Fruit fly (Drosophila melanogaster) whole organism, embryonic: ENCODE measurements around the gene Cpr73D.

Source experiments
- ATbp ChIP-seq: fragments of 200-800 bp; sonication (Bioruptor generic); optimal IDR thresholded peaks from 2 replicates; lab custom pipeline; 2017; ENCODE audit warnings: missing biosample characterization, mild to moderate bottlenecking, missing genetic modification characterization, missing genetic modification reagents
- C15 ChIP-seq: fragments of 200-800 bp; sonication (Bioruptor generic); IDR thresholded peaks from 3 replicates; pipeline ENCODE4 v1.3.6; 2022; ENCODE audit warnings: missing biosample characterization, missing genetic modification characterization
- CG10267 ChIP-seq: fragments of 200-800 bp; sonication (Bioruptor generic); optimal IDR thresholded peaks from 2 replicates; lab custom pipeline; 2018; ENCODE audit warnings: missing biosample characterization, mild to moderate bottlenecking, missing genetic modification characterization, moderate library complexity
- CG10366 ChIP-seq: fragments of 200-800 bp; sonication (Bioruptor generic); IDR thresholded peaks from 2 replicates; pipeline ENCODE4 v1.3.6; 2022; ENCODE audit warnings: missing biosample characterization, missing genetic modification characterization
- CG10462 ChIP-seq: fragments of 200-800 bp; sonication (Bioruptor generic); optimal IDR thresholded peaks from 2 replicates; lab custom pipeline; 2016; ENCODE audit warnings: missing biosample characterization, missing genetic modification characterization
- CG10543 ChIP-seq: fragments of 200-800 bp; sonication (Bioruptor generic); optimal IDR thresholded peaks from 3 replicates; lab custom pipeline; 2017; ENCODE audit warnings: missing biosample characterization, mild to moderate bottlenecking, missing genetic modification characterization, moderate library complexity
- CG11695 ChIP-seq: fragments of 200-800 bp; sonication (Bioruptor generic); IDR thresholded peaks from 3 replicates; pipeline ENCODE4 v1.3.6; 2022; ENCODE audit warnings: missing biosample characterization, missing genetic modification characterization
- CG12104 ChIP-seq: fragments of 200-800 bp; sonication (Bioruptor generic); optimal IDR thresholded peaks from 3 replicates; lab custom pipeline; 2016; ENCODE audit warnings: missing biosample characterization, missing genetic modification characterization
- CG12219 ChIP-seq: fragments of 200-800 bp; sonication (Bioruptor generic); optimal IDR thresholded peaks from 3 replicates; lab custom pipeline; 2018; ENCODE audit warnings: missing biosample characterization, mild to moderate bottlenecking, missing genetic modification characterization
- CG15269 ChIP-seq: fragments of 200-800 bp; sonication (Bioruptor generic); optimal IDR thresholded peaks from 2 replicates; lab custom pipeline; 2018; ENCODE audit warnings: missing biosample characterization, mild to moderate bottlenecking, missing genetic modification characterization, moderate library complexity
- CG1647 ChIP-seq: fragments of 200-800 bp; sonication (Bioruptor generic); optimal IDR thresholded peaks from 3 replicates; lab custom pipeline; 2016; ENCODE audit warnings: missing biosample characterization, missing genetic modification characterization
- CG32532 ChIP-seq: fragments of 200-800 bp; sonication (Bioruptor generic); IDR thresholded peaks from 2 replicates; pipeline ENCODE4 v1.3.6; 2022; ENCODE audit warnings: missing biosample characterization, missing genetic modification characterization
- CG4328 ChIP-seq: fragments of 200-800 bp; sonication (Bioruptor generic); optimal IDR thresholded peaks from 3 replicates; lab custom pipeline; 2017; ENCODE audit warnings: missing biosample characterization, missing genetic modification reagents, missing genetic modification characterization
- CG4617 ChIP-seq: fragments of 200-800 bp; sonication (Bioruptor generic); optimal IDR thresholded peaks from 3 replicates; lab custom pipeline; 2016; ENCODE audit warnings: missing biosample characterization, missing genetic modification characterization, borderline replicate concordance
- CG5953 ChIP-seq: fragments of 200-800 bp; sonication (Bioruptor generic); IDR thresholded peaks from 2 replicates; pipeline ENCODE4 v1.3.6; 2022; ENCODE audit warnings: missing biosample characterization, missing genetic modification characterization
- CG6689 ChIP-seq: fragments of 200-800 bp; sonication (Bioruptor generic); IDR thresholded peaks from 2 replicates; pipeline ENCODE4 v1.3.6; 2022; ENCODE audit warnings: missing biosample characterization, missing genetic modification characterization
- CTCF ChIP-seq: fragments of 200-800 bp; sonication (Bioruptor generic); optimal IDR thresholded peaks from 2 replicates; lab custom pipeline; 2017; ENCODE audit warnings: missing biosample characterization, mild to moderate bottlenecking, missing genetic modification characterization, moderate library complexity
- Dbx ChIP-seq: fragments of 200-800 bp; sonication (Bioruptor generic); IDR thresholded peaks from 3 replicates; pipeline ENCODE4 v1.3.6; 2022; ENCODE audit warnings: missing biosample characterization, missing genetic modification characterization
- Dip3 ChIP-seq: fragments of 200-800 bp; sonication (Bioruptor generic); optimal IDR thresholded peaks from 3 replicates; lab custom pipeline; 2016; ENCODE audit warnings: missing biosample characterization, missing genetic modification characterization
- H2.0 ChIP-seq: fragments of 200-800 bp; sonication (Bioruptor generic); IDR thresholded peaks from 2 replicates; pipeline ENCODE4 v1.3.6; 2022; ENCODE audit warnings: missing biosample characterization, missing genetic modification characterization
- HLH4C ChIP-seq: fragments of 200-800 bp; sonication (Bioruptor generic); IDR thresholded peaks from 3 replicates; pipeline ENCODE4 v1.3.6; 2022; ENCODE audit warnings: missing biosample characterization, missing genetic modification characterization; ENCODE audit not compliant: partially characterized antibody
- HLHmδ ChIP-seq: fragments of 200-800 bp; sonication (Bioruptor generic); optimal IDR thresholded peaks from 2 replicates; lab custom pipeline; 2018; ENCODE audit warnings: missing biosample characterization, mild to moderate bottlenecking, missing genetic modification characterization, moderate library complexity
- Hr39 ChIP-seq: fragments of >200 bp; optimal IDR thresholded peaks from 2 replicates; lab custom pipeline; 2017
- Lpt ChIP-seq: fragments of >200 bp; optimal IDR thresholded peaks from 2 replicates; lab custom pipeline; 2018; ENCODE audit warnings: missing biosample characterization, missing genetic modification characterization
- Oaz ChIP-seq: fragments of 200-800 bp; sonication (Bioruptor generic); IDR thresholded peaks from 2 replicates; pipeline ENCODE4 v1.3.6; 2022; ENCODE audit warnings: missing biosample characterization, missing genetic modification characterization
- Rfx ChIP-seq: fragments of 200-800 bp; sonication (Bioruptor generic); IDR thresholded peaks from 2 replicates; pipeline ENCODE4 v1.3.6; 2022; ENCODE audit warnings: missing biosample characterization, missing genetic modification characterization
- Xrp1 ChIP-seq: fragments of 200-800 bp; sonication (Bioruptor generic); IDR thresholded peaks from 2 replicates; pipeline ENCODE4 v1.3.6; 2022; ENCODE audit warnings: missing biosample characterization, missing genetic modification characterization
- abd-A ChIP-seq: fragments of 200-800 bp; sonication (Bioruptor generic); optimal IDR thresholded peaks from 3 replicates; lab custom pipeline; 2019; ENCODE audit warnings: missing biosample characterization, mild to moderate bottlenecking, missing genetic modification characterization, moderate library complexity
- ase ChIP-seq: fragments of 200-800 bp; sonication (Bioruptor generic); IDR thresholded peaks from 3 replicates; pipeline ENCODE4 v1.3.6; 2022; ENCODE audit warnings: missing biosample characterization, missing genetic modification characterization
- bcd ChIP-seq: fragments of 200-800 bp; sonication (Bioruptor generic); optimal IDR thresholded peaks from 2 replicates; lab custom pipeline; 2017; ENCODE audit warnings: missing biosample characterization, mild to moderate bottlenecking, missing genetic modification characterization
- bowl ChIP-seq: fragments of 200-800 bp; sonication (Bioruptor generic); IDR thresholded peaks from 2 replicates; pipeline ENCODE4 v1.3.6; 2022; ENCODE audit warnings: missing biosample characterization, missing genetic modification characterization
- chinmo ChIP-seq: fragments of 200-800 bp; sonication (Bioruptor generic); IDR thresholded peaks from 4 replicates; pipeline ENCODE4 v1.3.6; 2022; ENCODE audit warnings: missing biosample characterization, missing genetic modification characterization; ENCODE audit not compliant: partially characterized antibody
- corto ChIP-seq: fragments of 200-800 bp; sonication (Bioruptor generic); optimal IDR thresholded peaks from 2 replicates; lab custom pipeline; 2016; ENCODE audit warnings: missing biosample characterization, mild to moderate bottlenecking, missing genetic modification characterization, moderate library complexity
- en ChIP-seq: fragments of 200-800 bp; sonication (Bioruptor generic); optimal IDR thresholded peaks from 2 replicates; lab custom pipeline; 2016; ENCODE audit warnings: missing biosample characterization, missing genetic modification characterization
- eve ChIP-seq, 2 experiments: fragments of >200 bp; optimal IDR thresholded peaks; 2 replicates each; lab custom pipeline; 2017; ENCODE audit warnings: missing biosample characterization in 2 of 2, missing genetic modification characterization in 2 of 2
- grau ChIP-seq: fragments of 200-800 bp; optimal IDR thresholded peaks from 3 replicates; lab custom pipeline; 2019; ENCODE audit warnings: missing biosample characterization, mild to moderate bottlenecking, missing genetic modification characterization, moderate library complexity
- gsb ChIP-seq: fragments of 200-800 bp; sonication (Bioruptor generic); IDR thresholded peaks from 2 replicates; pipeline ENCODE4 v1.3.6; 2022; ENCODE audit warnings: missing biosample characterization, missing genetic modification characterization
- knrl ChIP-seq: fragments of 200-800 bp; sonication (Bioruptor generic); IDR thresholded peaks from 3 replicates; pipeline ENCODE4 v1.3.6; 2022; ENCODE audit warnings: missing biosample characterization, missing genetic modification characterization; ENCODE audit not compliant: partially characterized antibody
- lmd ChIP-seq: fragments of 200-800 bp; sonication (Bioruptor generic); IDR thresholded peaks from 2 replicates; pipeline ENCODE4 v1.3.6; 2022; ENCODE audit warnings: missing biosample characterization, missing genetic modification characterization
- scrt ChIP-seq: fragments of 200-800 bp; sonication (Bioruptor generic); optimal IDR thresholded peaks from 2 replicates; lab custom pipeline; 2018; ENCODE audit warnings: missing biosample characterization, mild to moderate bottlenecking, missing genetic modification characterization, moderate library complexity
- sens ChIP-seq: fragments of 200-800 bp; sonication (Bioruptor generic); peaks from one replicate; lab custom pipeline; 2016; ENCODE audit warnings: missing biosample characterization, missing genetic modification characterization
- shn ChIP-seq: fragments of 200-800 bp; sonication (Bioruptor generic); optimal IDR thresholded peaks from 3 replicates; lab custom pipeline; 2016; ENCODE audit warnings: missing biosample characterization, missing genetic modification characterization
- sob ChIP-seq: fragments of 200-800 bp; sonication (Bioruptor generic); IDR thresholded peaks from 2 replicates; pipeline ENCODE4 v1.3.6; 2022; ENCODE audit warnings: missing biosample characterization, missing genetic modification characterization
- ssp ChIP-seq: fragments of 200-800 bp; sonication (Bioruptor generic); IDR thresholded peaks from 2 replicates; pipeline ENCODE4 v1.3.6; 2022; ENCODE audit warnings: missing biosample characterization, missing genetic modification characterization
- tgo ChIP-seq: fragments of 200-800 bp; sonication (Bioruptor generic); IDR thresholded peaks from 3 replicates; pipeline ENCODE4 v1.3.6; 2022; ENCODE audit warnings: missing biosample characterization, missing genetic modification characterization
- trh ChIP-seq: fragments of 200-800 bp; sonication (Bioruptor generic); optimal IDR thresholded peaks from 2 replicates; lab custom pipeline; 2016; ENCODE audit warnings: missing biosample characterization, missing genetic modification characterization
- vfl ChIP-seq: fragments of 200-800 bp; sonication (Bioruptor generic); optimal IDR thresholded peaks from 2 replicates; lab custom pipeline; 2016; ENCODE audit warnings: missing biosample characterization, missing genetic modification characterization
- wdn ChIP-seq: fragments of 200-800 bp; sonication (Bioruptor generic); IDR thresholded peaks from 2 replicates; pipeline ENCODE4 v1.3.6; 2022; ENCODE audit warnings: missing biosample characterization, missing genetic modification characterization
- wek ChIP-seq: fragments of 200-800 bp; sonication (Bioruptor generic); optimal IDR thresholded peaks from 3 replicates; lab custom pipeline; 2018; ENCODE audit warnings: missing biosample characterization, mild to moderate bottlenecking, missing genetic modification characterization, moderate library complexity
- wor ChIP-seq: fragments of 200-800 bp; sonication (Bioruptor generic); IDR thresholded peaks from 2 replicates; pipeline ENCODE4 v1.3.6; 2022; ENCODE audit warnings: missing biosample characterization, missing genetic modification characterization
- z ChIP-seq: fragments of 200-800 bp; sonication (Bioruptor generic); IDR thresholded peaks from 3 replicates; pipeline ENCODE4 v1.3.6; 2022; ENCODE audit warnings: missing biosample characterization, missing genetic modification characterization
- zf30C ChIP-seq: fragments of 200-800 bp; sonication (Bioruptor generic); optimal IDR thresholded peaks from 3 replicates; lab custom pipeline; 2018; ENCODE audit warnings: missing biosample characterization, mild to moderate bottlenecking, missing genetic modification characterization

Gene Cpr73D

DNA sequence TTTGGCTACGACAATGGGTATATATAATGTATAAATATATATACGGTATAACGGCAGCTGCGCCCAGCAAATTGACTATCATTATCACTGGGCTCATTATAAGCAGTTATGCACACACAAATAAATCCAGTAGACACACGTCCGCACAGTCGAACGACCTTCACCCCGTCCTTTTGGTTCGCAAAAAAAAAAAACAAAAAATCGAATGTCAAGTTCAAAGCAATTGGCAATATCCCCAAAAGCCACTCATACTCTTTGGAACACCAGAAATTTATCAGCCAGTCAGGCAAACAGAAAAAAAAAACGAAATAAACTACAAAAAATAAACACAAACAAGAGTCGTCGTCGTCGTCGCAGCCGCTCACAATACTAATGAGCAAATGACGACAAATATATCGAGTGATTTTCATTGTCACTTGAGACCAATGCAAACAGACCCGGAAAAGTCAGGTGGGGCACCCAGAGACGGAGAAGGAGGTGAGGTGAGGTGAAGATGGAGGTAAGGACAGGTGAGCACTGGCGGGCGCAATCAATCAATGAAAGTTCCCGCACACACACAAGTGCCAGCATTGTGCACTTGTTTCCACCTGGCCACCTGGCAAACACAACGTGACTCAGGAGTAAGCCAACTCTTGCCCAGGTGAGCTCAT is 47.4 kb upstream of the Cpr73D start (continued):
- no peak for TF ChIP-seq Dbx
- no peak for TF ChIP-seq eve (GFP tag; optimal IDR thresholded peaks at IDR 0.05; lab: Kevin White, UChicago)
- no peak for TF ChIP-seq CG1647 (GFP tag; lab: Kevin White, UChicago)
- TF ChIP-seq shn (GFP tag; lab: Kevin White, UChicago) = no peak
- no peak for TF ChIP-seq bowl (GFP tag; lab: Robert Waterston, UW)
- no peak for TF ChIP-seq CG4328 (GFP tag; lab: Kevin White, UChicago)
- no peak for TF ChIP-seq trh (GFP tag; lab: Kevin White, UChicago)
- TF ChIP-seq Rfx (GFP tag; lab: Robert Waterston, UW) = peak; percentile 69
- TF ChIP-seq CG10267 = no peak
- TF ChIP-seq HLHmδ = peak; percentile 5
- TF ChIP-seq CG5953 (GFP tag; lab: Robert Waterston, UW) = no peak
- no peak for TF ChIP-seq bcd (GFP tag; lab: Kevin White, UChicago)
- peak; percentile 4 for TF ChIP-seq ATbp (GFP tag; lab: Kevin White, UChicago)
- TF ChIP-seq HLH4C (GFP tag; lab: Robert Waterston, UW) = no peak
- TF ChIP-seq Oaz (GFP tag; lab: Robert Waterston, UW) = no peak
- no peak for TF ChIP-seq wek (GFP tag; lab: Kevin White, UChicago)
- peak; percentile 32; the same call in 1 of the 2 replicates for TF ChIP-seq lmd (GFP tag; lab: Robert Waterston, UW)
- TF ChIP-seq CG32532 (GFP tag; lab: Robert Waterston, UW) = peak; percentile 54
- TF ChIP-seq wdn = no peak
- no peak for TF ChIP-seq CG6689 (GFP tag; lab: Robert Waterston, UW)
- no peak for TF ChIP-seq knrl
- TF ChIP-seq Dip3 (GFP tag; lab: Kevin White, UChicago) = no peak
- no peak for TF ChIP-seq CG12219 (GFP tag; lab: Kevin White, UChicago)
- no peak for TF ChIP-seq scrt (GFP tag; lab: Kevin White, UChicago)
- 0 out of 2 replicates have a peak, but pooled peaks have one; percentile 20 for TF ChIP-seq gsb (GFP tag; lab: Robert Waterston, UW)
- TF ChIP-seq CG15269 = no peak
- TF ChIP-seq sens = peak; percentile 67
- peak; percentile 21; the same call in 1 of the 2 replicates for TF ChIP-seq H2.0
- no peak for TF ChIP-seq CTCF (GFP tag; lab: Kevin White, UChicago)
- TF ChIP-seq C15 (GFP tag; lab: Robert Waterston, UW) = 0 out of 3 replicates have a peak, but pooled peaks have one; percentile 41
- TF ChIP-seq abd-A (tag; lab: Kevin White, UChicago) = no peak
- TF ChIP-seq CG11695 (GFP tag; lab: Robert Waterston, UW) = no peak
- TF ChIP-seq CG4617 (GFP tag; lab: Kevin White, UChicago) = no peak
- TF ChIP-seq vfl (GFP tag; lab: Kevin White, UChicago) = no peak
- TF ChIP-seq ase (GFP tag; lab: Robert Waterston, UW) = no peak
- no peak for TF ChIP-seq ssp
- TF ChIP-seq CG10462 (GFP tag; lab: Kevin White, UChicago) = no peak
- peak; percentile 31; the same call in 1 of the 2 replicates for TF ChIP-seq sob (GFP tag; lab: Robert Waterston, UW)
- TF ChIP-seq Xrp1 (GFP tag; lab: Robert Waterston, UW) = no peak
- TF ChIP-seq chinmo (GFP tag; lab: Robert Waterston, UW) = 0 out of 4 replicates have a peak, but pooled peaks have one; percentile 16
- peak; percentile 43 for TF ChIP-seq CG10366 (GFP tag; lab: Robert Waterston, UW)
- TF ChIP-seq Lpt (GFP tag; lab: Kevin White, UChicago) = no peak
- no peak for TF ChIP-seq Hr39
- peak; percentile 34; the same call in 1 of the 3 replicates for TF ChIP-seq tgo (GFP tag; lab: Robert Waterston, UW)
- no peak for TF ChIP-seq wor (GFP tag; lab: Robert Waterston, UW)
- peak; percentile 11 for TF ChIP-seq CG12104
- no peak for TF ChIP-seq grau
- TF ChIP-seq CG10543 = no peak
- peak; percentile 30 for TF ChIP-seq en (GFP tag; lab: Kevin White, UChicago)
- TF ChIP-seq z (GFP tag; lab: Robert Waterston, UW) = peak; percentile 25; the same call in 1 of the 3 replicates
- TF ChIP-seq corto (GFP tag; lab: Kevin White, UChicago) = no peak
- no peak for TF ChIP-seq zf30C (GFP tag; lab: Kevin White, UChicago)
